Fruit fly (Drosophila melanogaster) whole organism, embryonic: ENCODE data around the gene AcCoAS.

Experiments
- B-H2 ChIP-seq: fragments of 200-800 bp; sonication (Bioruptor generic); optimal IDR thresholded peaks from 2 replicates; lab custom pipeline; 2018; ENCODE audit warnings: missing biosample characterization, mild to moderate bottlenecking, missing genetic modification characterization
- CG1233 ChIP-seq: fragments of 200-800 bp; sonication (Bioruptor generic); optimal IDR thresholded peaks from 4 replicates; lab custom pipeline; 2018; ENCODE audit warnings: missing biosample characterization, mild to moderate bottlenecking, missing genetic modification characterization
- CG14050 ChIP-seq: fragments of 200-800 bp; sonication (Bioruptor generic); IDR thresholded peaks from 3 replicates; pipeline ENCODE4 v1.3.6; 2022; ENCODE audit warnings: missing biosample characterization, missing genetic modification characterization
- CG15073 ChIP-seq: fragments of 200-800 bp; sonication (Bioruptor generic); optimal IDR thresholded peaks from 2 replicates; lab custom pipeline; 2016; ENCODE audit warnings: missing biosample characterization, missing genetic modification characterization
- CG15514 ChIP-seq: fragments of 200-800 bp; sonication (Bioruptor generic); optimal IDR thresholded peaks from 3 replicates; lab custom pipeline; 2017; ENCODE audit warnings: missing biosample characterization, missing genetic modification characterization, mild to moderate bottlenecking, moderate library complexity, missing genetic modification reagents
- CG1603 ChIP-seq: fragments of 200-800 bp; sonication (Bioruptor generic); optimal IDR thresholded peaks from 2 replicates; lab custom pipeline; 2019; ENCODE audit warnings: missing biosample characterization, mild to moderate bottlenecking, missing genetic modification characterization, moderate library complexity
- CG1647 ChIP-seq: fragments of 200-800 bp; sonication (Bioruptor generic); optimal IDR thresholded peaks from 3 replicates; lab custom pipeline; 2016; ENCODE audit warnings: missing biosample characterization, missing genetic modification characterization
- CG17361 ChIP-seq: fragments of 200-800 bp; sonication (Bioruptor generic); IDR thresholded peaks from 3 replicates; pipeline ENCODE4 v1.3.6; 2022; ENCODE audit warnings: missing biosample characterization, missing genetic modification characterization
- CG17912 ChIP-seq: fragments of 200-800 bp; sonication (Bioruptor generic); optimal IDR thresholded peaks from 2 replicates; lab custom pipeline; 2018; ENCODE audit warnings: missing biosample characterization, mild to moderate bottlenecking, missing genetic modification characterization
- CG2120 ChIP-seq: fragments of 200-800 bp; sonication (Bioruptor generic); optimal IDR thresholded peaks from 3 replicates; lab custom pipeline; 2016; ENCODE audit warnings: missing biosample characterization, missing genetic modification characterization
- CG33213 ChIP-seq: fragments of 200-800 bp; sonication (Bioruptor generic); optimal IDR thresholded peaks from 3 replicates; lab custom pipeline; 2016; ENCODE audit warnings: missing biosample characterization, missing genetic modification characterization
- CG33557 ChIP-seq: fragments of 200-800 bp; sonication (Bioruptor generic); optimal IDR thresholded peaks from 2 replicates; lab custom pipeline; 2019; ENCODE audit warnings: missing biosample characterization, mild to moderate bottlenecking, missing genetic modification characterization, moderate library complexity
- CG34224 ChIP-seq: fragments of 200-800 bp; sonication (Bioruptor generic); IDR thresholded peaks from 3 replicates; pipeline ENCODE4 v1.3.6; 2022; ENCODE audit warnings: missing biosample characterization, missing genetic modification characterization; ENCODE audit not compliant: partially characterized antibody
- CG42726 ChIP-seq: fragments of 200-800 bp; sonication (Bioruptor generic); IDR thresholded peaks from 2 replicates; pipeline ENCODE4 v1.3.6; 2022; ENCODE audit warnings: missing biosample characterization, missing genetic modification characterization; ENCODE audit not compliant: partially characterized antibody
- CG4282 ChIP-seq: fragments of 200-800 bp; sonication (Bioruptor generic); optimal IDR thresholded peaks from 2 replicates; lab custom pipeline; 2016; ENCODE audit warnings: missing biosample characterization, missing genetic modification characterization
- CG43689 ChIP-seq: fragments of 200-800 bp; sonication (Bioruptor generic); IDR thresholded peaks from 2 replicates; pipeline ENCODE4 v1.3.6; 2022; ENCODE audit warnings: missing biosample characterization, missing genetic modification characterization
- CG4730 ChIP-seq: fragments of 200-800 bp; sonication (Bioruptor generic); IDR thresholded peaks from 2 replicates; pipeline ENCODE4 v1.3.6; 2022; ENCODE audit warnings: missing biosample characterization, missing genetic modification characterization
- CG7928 ChIP-seq: fragments of 200-800 bp; sonication (Bioruptor generic); optimal IDR thresholded peaks from 2 replicates; lab custom pipeline; 2017; ENCODE audit warnings: missing biosample characterization, mild to moderate bottlenecking, missing genetic modification characterization
- CG8359 ChIP-seq: fragments of 200-800 bp; sonication (Bioruptor generic); optimal IDR thresholded peaks from 2 replicates; lab custom pipeline; 2017; ENCODE audit warnings: missing biosample characterization, mild to moderate bottlenecking, missing genetic modification characterization, borderline replicate concordance
- CHES-1-like ChIP-seq: fragments of 200-800 bp; sonication (Bioruptor generic); optimal IDR thresholded peaks from 2 replicates; lab custom pipeline; 2016; ENCODE audit warnings: missing biosample characterization, missing genetic modification characterization
- Camta ChIP-seq: fragments of 200-800 bp; sonication (Bioruptor generic); optimal IDR thresholded peaks from 2 replicates; lab custom pipeline; 2016; ENCODE audit warnings: missing biosample characterization, missing genetic modification characterization
- Dll ChIP-seq: fragments of 200-800 bp; sonication (Bioruptor generic); IDR thresholded peaks from 4 replicates; pipeline ENCODE4 v1.3.6; 2022; ENCODE audit warnings: missing biosample characterization, missing genetic modification characterization; ENCODE audit not compliant: partially characterized antibody
- Doc2 ChIP-seq: fragments of 200-800 bp; sonication (Bioruptor generic); IDR thresholded peaks from 2 replicates; pipeline ENCODE4 v1.3.6; 2022; ENCODE audit warnings: missing biosample characterization, missing genetic modification characterization
- Doc3 ChIP-seq: fragments of 200-800 bp; sonication (Bioruptor generic); IDR thresholded peaks from 3 replicates; pipeline ENCODE4 v1.3.6; 2022; ENCODE audit warnings: missing biosample characterization, missing genetic modification characterization; ENCODE audit not compliant: partially characterized antibody
- Ets97D ChIP-seq: fragments of 200-800 bp; sonication (Bioruptor generic); optimal IDR thresholded peaks from 3 replicates; lab custom pipeline; 2016; ENCODE audit warnings: missing biosample characterization, missing genetic modification characterization
- Fer2 ChIP-seq: fragments of 200-800 bp; sonication (Bioruptor generic); optimal IDR thresholded peaks from 2 replicates; lab custom pipeline; 2018; ENCODE audit warnings: missing biosample characterization, mild to moderate bottlenecking, missing genetic modification characterization, moderate library complexity
- Gsc ChIP-seq: fragments of 200-800 bp; sonication (Bioruptor generic); IDR thresholded peaks from 2 replicates; pipeline ENCODE4 v1.3.6; 2022; ENCODE audit warnings: missing biosample characterization, missing genetic modification characterization
- Hey ChIP-seq: fragments of 200-800 bp; sonication (Bioruptor generic); optimal IDR thresholded peaks from 3 replicates; lab custom pipeline; 2018; ENCODE audit warnings: missing biosample characterization, mild to moderate bottlenecking, missing genetic modification characterization
- HmgZ ChIP-seq: fragments of 200-800 bp; sonication (Bioruptor generic); optimal IDR thresholded peaks from 2 replicates; lab custom pipeline; 2018; ENCODE audit warnings: missing biosample characterization, mild to moderate bottlenecking, missing genetic modification characterization
- MESR4 ChIP-seq: fragments of 200-800 bp; sonication (Bioruptor generic); optimal IDR thresholded peaks from 2 replicates; lab custom pipeline; 2018; ENCODE audit warnings: missing biosample characterization, mild to moderate bottlenecking, missing genetic modification characterization, moderate library complexity
- MTF-1 ChIP-seq: fragments of 200-800 bp; sonication (Bioruptor generic); optimal IDR thresholded peaks from 2 replicates; lab custom pipeline; 2018; ENCODE audit warnings: missing biosample characterization, mild to moderate bottlenecking, missing genetic modification characterization, borderline replicate concordance
- Rfx ChIP-seq: fragments of 200-800 bp; sonication (Bioruptor generic); IDR thresholded peaks from 2 replicates; pipeline ENCODE4 v1.3.6; 2022; ENCODE audit warnings: missing biosample characterization, missing genetic modification characterization
- ap ChIP-seq: fragments of 200-800 bp; sonication (Bioruptor generic); IDR thresholded peaks from 2 replicates; pipeline ENCODE4 v1.3.6; 2022; ENCODE audit warnings: missing biosample characterization, missing genetic modification characterization
- bbx ChIP-seq: fragments of 200-800 bp; sonication (Bioruptor generic); IDR thresholded peaks from 2 replicates; pipeline ENCODE4 v1.3.6; 2022; ENCODE audit warnings: missing biosample characterization, missing genetic modification characterization; ENCODE audit not compliant: partially characterized antibody
- cg ChIP-seq: fragments of 200-800 bp; sonication (Bioruptor generic); optimal IDR thresholded peaks from 3 replicates; lab custom pipeline; 2019; ENCODE audit warnings: missing biosample characterization, mild to moderate bottlenecking, missing genetic modification characterization, moderate library complexity
- crol ChIP-seq: fragments of 200-800 bp; sonication (Bioruptor generic); IDR thresholded peaks from 2 replicates; pipeline ENCODE4 v1.3.6; 2022; ENCODE audit warnings: missing biosample characterization, missing genetic modification characterization
- dmrt11E ChIP-seq: fragments of 200-800 bp; sonication (Bioruptor generic); optimal IDR thresholded peaks from 3 replicates; lab custom pipeline; 2018; ENCODE audit warnings: missing biosample characterization, mild to moderate bottlenecking, missing genetic modification characterization, moderate library complexity
- gce ChIP-seq: fragments of 200-800 bp; sonication (Bioruptor generic); IDR thresholded peaks from 3 replicates; pipeline ENCODE4 v1.3.6; 2022; ENCODE audit warnings: missing biosample characterization, missing genetic modification characterization
- nau ChIP-seq: fragments of 200-800 bp; sonication (Bioruptor generic); optimal IDR thresholded peaks from 3 replicates; lab custom pipeline; 2017; ENCODE audit warnings: missing biosample characterization, mild to moderate bottlenecking, missing genetic modification characterization, missing genetic modification reagents
- pnt ChIP-seq: fragments of 200-800 bp; sonication (Bioruptor generic); optimal IDR thresholded peaks from 3 replicates; lab custom pipeline; 2016; ENCODE audit warnings: missing biosample characterization, missing genetic modification characterization
- sens ChIP-seq: fragments of 200-800 bp; sonication (Bioruptor generic); peaks from one replicate; lab custom pipeline; 2016; ENCODE audit warnings: missing biosample characterization, missing genetic modification characterization
- sim ChIP-seq: fragments of 200-800 bp; sonication (Bioruptor generic); IDR thresholded peaks from 2 replicates; pipeline ENCODE4 v1.3.6; 2022; ENCODE audit warnings: missing biosample characterization, missing genetic modification characterization
- sqz ChIP-seq: fragments of 200-800 bp; sonication (Bioruptor generic); optimal IDR thresholded peaks from 3 replicates; lab custom pipeline; 2018; ENCODE audit warnings: missing biosample characterization, mild to moderate bottlenecking, missing genetic modification characterization
- tll ChIP-seq, 2 experiments: fragments of 200-800 bp in 1 of 2; fragments of >200 bp in 1 of 2; sonication (Bioruptor generic) in 1 of 2; optimal IDR thresholded peaks; 2 replicates each; lab custom pipeline; 2017 to 2019; ENCODE audit warnings: missing biosample characterization in 2 of 2, missing genetic modification characterization in 2 of 2, mild to moderate bottlenecking in 1 of 2, moderate library complexity in 1 of 2
- wor ChIP-seq: fragments of 200-800 bp; sonication (Bioruptor generic); IDR thresholded peaks from 2 replicates; pipeline ENCODE4 v1.3.6; 2022; ENCODE audit warnings: missing biosample characterization, missing genetic modification characterization
- zen ChIP-seq: fragments of 200-800 bp; sonication (Bioruptor generic); optimal IDR thresholded peaks from 3 replicates; lab custom pipeline; 2018; ENCODE audit warnings: missing biosample characterization, mild to moderate bottlenecking, missing genetic modification characterization, moderate library complexity

AcCoAS gene

dm6 chr3L:21318474-21318873, 38.4 kb upstream of the AcCoAS start, which contains the start of gene Rab26 (continued):
- no peak for TF ChIP-seq CHES-1-like (GFP tag; lab: Kevin White, UChicago)
- no peak for TF ChIP-seq pnt
- 0 out of 2 replicates have a peak, but pooled peaks have one; percentile 29 for TF ChIP-seq sim
- no peak for TF ChIP-seq ap
- no peak for TF ChIP-seq CG1233 (GFP tag; lab: Kevin White, UChicago)
- no peak for TF ChIP-seq CG33557 (GFP tag; lab: Kevin White, UChicago)

DNA sequence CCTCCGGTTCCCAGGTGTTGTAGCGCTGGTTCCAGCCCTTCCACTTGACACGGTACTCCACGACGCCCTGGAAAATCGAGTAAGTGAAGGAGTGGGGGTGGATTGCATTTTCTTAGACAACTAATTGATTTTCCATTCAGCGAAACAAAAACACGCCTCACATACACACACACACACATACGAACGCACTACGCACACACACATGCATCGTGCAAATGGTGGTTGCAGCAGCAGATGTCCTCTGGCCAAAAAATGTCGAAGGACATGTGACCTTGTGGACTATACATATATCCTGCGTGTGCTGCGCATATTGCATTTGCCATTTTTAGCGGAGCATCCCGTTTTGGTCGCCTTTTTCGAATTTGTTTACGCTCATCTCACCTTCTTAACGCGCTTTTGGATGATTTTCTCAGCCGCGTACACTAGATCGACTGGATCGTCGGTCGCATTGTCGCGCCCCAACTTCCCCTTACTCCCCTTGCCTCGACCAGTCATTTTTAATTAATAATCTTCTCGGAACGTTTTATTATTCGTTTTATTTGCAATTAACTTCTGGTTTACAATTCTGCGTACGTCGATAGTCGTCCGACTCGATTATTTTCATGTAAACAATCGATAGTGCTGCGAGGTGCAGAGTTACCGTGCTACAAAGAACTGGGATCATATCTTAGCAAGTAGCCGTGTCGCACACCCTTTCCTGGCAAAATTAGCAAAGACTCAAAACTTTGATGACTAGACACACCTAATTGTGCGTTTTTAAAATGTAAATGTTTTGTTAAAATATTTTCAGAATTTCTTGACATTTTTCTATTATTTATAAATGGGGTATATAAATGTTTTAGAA, 37.6 kb upstream of the AcCoAS start, which contains the start of gene Pc:
TSS of gene Pc (minus strand) at position 605 of the 844 bp plus-strand sequence.
- TF ChIP-seq CG34224, result peak; percentile 79
- TF ChIP-seq Doc2 (GFP tag; lab: Robert Waterston, UW), result no peak
- TF ChIP-seq CG14050 (GFP tag; lab: Robert Waterston, UW), result no peak
- TF ChIP-seq CG15514 (GFP tag; lab: Kevin White, UChicago), result peak; percentile 91
- peak; percentile 95 for TF ChIP-seq CG42726 (GFP tag; lab: Robert Waterston, UW)
- peak; percentile 10 for TF ChIP-seq Camta
- TF ChIP-seq Dll (GFP tag; lab: Robert Waterston, UW), result peak; percentile 84
- TF ChIP-seq CG7928, result peak; percentile 5
- TF ChIP-seq wor (GFP tag; lab: Robert Waterston, UW), result no peak
- TF ChIP-seq sqz, result no peak
- no peak for TF ChIP-seq CG33557 (GFP tag; lab: Kevin White, UChicago)
- no peak for TF ChIP-seq dmrt11E (tag; lab: Kevin White, UChicago)
- TF ChIP-seq ap, result no peak
- peak; percentile 78 for TF ChIP-seq CG33213 (GFP tag; lab: Kevin White, UChicago)
- no peak for TF ChIP-seq CG4730
- TF ChIP-seq CG1603 (tag; lab: Kevin White, UChicago), result peak; percentile 100
- TF ChIP-seq Ets97D, result peak; percentile 88
- peak; percentile 40 for TF ChIP-seq CG4282 (GFP tag; lab: Kevin White, UChicago)
- peak; percentile 59 for TF ChIP-seq MESR4 (GFP tag; lab: Kevin White, UChicago)
- TF ChIP-seq Hey (tag; lab: Kevin White, UChicago), result no peak
- no peak for TF ChIP-seq CG1647 (GFP tag; lab: Kevin White, UChicago)
- peak; percentile 51 for TF ChIP-seq sens (GFP tag; lab: Kevin White, UChicago)
- peak; percentile 43 for TF ChIP-seq Rfx
- TF ChIP-seq nau (GFP tag; lab: Kevin White, UChicago), result no peak
- TF ChIP-seq tll (GFP tag; optimal IDR thresholded peaks at IDR 0.05; lab: Kevin White, UChicago), result peak in 1 of 2 experiments; percentile 46
- peak; percentile 22 for TF ChIP-seq B-H2 (GFP tag; lab: Kevin White, UChicago)
- TF ChIP-seq bbx (GFP tag; lab: Robert Waterston, UW), result peak; percentile 88
- TF ChIP-seq CG17361, result peak; percentile 36; the same call in 1 of the 3 replicates
- peak; percentile 93 for TF ChIP-seq cg (GFP tag; lab: Kevin White, UChicago)
- no peak for TF ChIP-seq MTF-1 (GFP tag; lab: Kevin White, UChicago)
- no peak for TF ChIP-seq gce (GFP tag; lab: Robert Waterston, UW)
- peak; percentile 68 for TF ChIP-seq HmgZ (tag; lab: Kevin White, UChicago)
- no peak for TF ChIP-seq CG17912 (GFP tag; lab: Kevin White, UChicago)
- TF ChIP-seq CG43689 (GFP tag; lab: Robert Waterston, UW), result no peak
- no peak for TF ChIP-seq crol (GFP tag; lab: Robert Waterston, UW)
- no peak for TF ChIP-seq CG15073 (GFP tag; lab: Kevin White, UChicago)
- TF ChIP-seq zen (tag; lab: Kevin White, UChicago), result peak; percentile 78
- peak; percentile 76 for TF ChIP-seq Doc3 (GFP tag; lab: Robert Waterston, UW)
- TF ChIP-seq CG2120 (GFP tag; lab: Kevin White, UChicago), result peak; percentile 39
- no peak for TF ChIP-seq CG8359 (GFP tag; lab: Kevin White, UChicago)
- TF ChIP-seq Gsc (GFP tag; lab: Robert Waterston, UW), result no peak
- no peak for TF ChIP-seq Fer2 (tag; lab: Kevin White, UChicago)
